Worm (Caenorhabditis elegans) whole organism, L4 larva: ENCODE results near the gene top-3.

Experiments used
- F49E8.2 ChIP-seq: sonication (generic microtip); optimal IDR thresholded peaks from 2 replicates; lab custom pipeline; 2016; ENCODE audit warnings: missing compliant biosample characterization, mild to moderate bottlenecking, missing genetic modification characterization, borderline replicate concordance
- daf-19 ChIP-seq: fragments of 200-800 bp; sonication (Bioruptor generic); conservative IDR thresholded peaks from 2 replicates; pipeline ENCODE4 v1.3.6; 2022; ENCODE audit warnings: missing genetic modification characterization, missing compliant biosample characterization
- lir-3 ChIP-seq: sonication (generic microtip); optimal IDR thresholded peaks from 2 replicates; lab custom pipeline; 2016; ENCODE audit warnings: mild to moderate bottlenecking, missing genetic modification characterization, missing compliant biosample characterization
- sdz-12 ChIP-seq: fragments of 200-800 bp; sonication (Bioruptor generic); optimal IDR thresholded peaks from 2 replicates; lab custom pipeline; 2018; ENCODE audit warnings: mild to moderate bottlenecking, missing genetic modification characterization, missing compliant biosample characterization

ce11 chrIII:11918247-11918769 is 41.7 kb downstream of the top-3 start, which contains the start of gene znf-593:
- TF ChIP-seq sdz-12 (GFP tag; lab: Kevin White, UChicago) = no peak
- TF ChIP-seq F49E8.2 = no peak
- no peak for TF ChIP-seq daf-19
- TF ChIP-seq lir-3 (tag; lab: Kevin White, UChicago) = no peak
